Worm (Caenorhabditis elegans): Measurements from ENCODE around the gene acdh-11.

DNA sequence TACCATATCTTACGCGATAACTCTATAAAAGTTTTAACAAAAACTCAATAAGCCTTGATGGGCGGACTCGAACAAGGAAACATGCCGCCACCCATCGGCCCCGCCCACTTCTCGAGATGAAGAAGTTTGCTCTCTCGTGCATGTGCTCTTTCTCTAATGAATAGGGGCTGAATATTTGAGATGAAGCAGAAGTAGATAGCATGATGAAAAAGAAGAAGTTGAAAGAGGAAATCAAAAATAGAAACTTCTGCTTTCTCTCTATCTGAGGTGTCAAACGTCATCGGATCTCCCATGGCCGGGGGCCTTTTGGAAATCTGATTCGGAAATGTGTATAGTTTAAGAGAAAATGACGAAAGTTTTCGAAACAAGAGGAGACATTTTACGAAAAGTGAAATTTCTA is 12.8 kb downstream of the acdh-11 start:
- TF ChIP-seq unc-62 (GFP tag; optimal IDR thresholded peaks at IDR 0.05): no peak
- no peak for TF ChIP-seq ztf-11 (tag; optimal IDR thresholded peaks at IDR 0.05)
- TF ChIP-seq nhr-237 (tag; optimal IDR thresholded peaks at IDR 0.05): no peak
